Worm (Caenorhabditis elegans) whole organism, L4 larva: ENCODE data around the gene F13A7.14.
"Not testable (repeated sequence)": the region's sequence is repeated elsewhere in the genome, so short reads cannot be mapped to it uniquely, and the experiment has no call there.

ENCODE experiments used
- D1046.2 ChIP-seq: fragments of 200-800 bp; sonication (Bioruptor generic); IDR thresholded peaks from 2 replicates; pipeline ENCODE4 v1.3.6; 2022; ENCODE audit warnings: missing genetic modification characterization, missing compliant biosample characterization
- lin-13 ChIP-seq: fragments of 150-350 bp; optimal IDR thresholded peaks from 2 replicates; lab custom pipeline; 2014; ENCODE audit warnings: missing biosample characterization, missing genetic modification reagents, missing genetic modification characterization
- mdl-1 ChIP-seq, 2 experiments: fragments of 150-350 bp in 1 of 2; sonication (generic microtip) in 1 of 2; optimal IDR thresholded peaks; 2 replicates each; lab custom pipeline; 2014 to 2017; ENCODE audit warnings: missing biosample characterization in 2 of 2, missing genetic modification characterization in 2 of 2
- nhr-11 ChIP-seq: fragments of 150-350 bp; optimal IDR thresholded peaks from 2 replicates; lab custom pipeline; 2014; ENCODE audit warnings: missing biosample characterization, missing genetic modification characterization
- nhr-25 ChIP-seq: sonication (generic microtip); optimal IDR thresholded peaks from 2 replicates; lab custom pipeline; 2017; ENCODE audit warnings: missing genetic modification characterization, mild to moderate bottlenecking, missing compliant biosample characterization, antibody characterized with exemption, moderate library complexity, borderline replicate concordance; ENCODE audit not compliant: insufficient read depth
- tag-97 ChIP-seq: fragments of 200-800 bp; sonication (Bioruptor generic); IDR thresholded peaks from 2 replicates; pipeline ENCODE4 v1.3.6; 2022; ENCODE audit warnings: missing genetic modification characterization, missing compliant biosample characterization
- unc-39 ChIP-seq: sonication (generic microtip); optimal IDR thresholded peaks from 2 replicates; lab custom pipeline; 2017; ENCODE audit warnings: missing biosample characterization, missing genetic modification characterization
- unc-62 ChIP-seq, 3 experiments: fragments of 150-350 bp in 1 of 3; sonication (generic microtip); optimal IDR thresholded peaks in 2 of 3; peaks in 1 of 3; 1 replicate in 1 of 3; 2 replicates in 2 of 3; lab custom pipeline; 2014 to 2017; ENCODE audit warnings: missing biosample characterization in 3 of 3, missing genetic modification characterization in 3 of 3, missing genetic modification reagents in 3 of 3, missing genotype in 1 of 3

ce11 chrV:16383729-16384128, 18.0 kb upstream of the F13A7.14 start, which contains the start of gene F13A7.7:
- TF ChIP-seq lin-13; unc-62 (GFP tag; optimal IDR thresholded peaks at IDR 0.05 in 1 of 2; lab: Kevin White, UChicago); unc-62 (tag; optimal IDR thresholded peaks at IDR 0.05; lab: Kevin White, UChicago); unc-39 (tag; lab: Kevin White, UChicago); nhr-25 (tag; lab: Kevin White, UChicago); nhr-11 (tag; lab: Kevin White, UChicago); tag-97 (GFP tag; lab: Robert Waterston, UW); D1046.2 (GFP tag; lab: Robert Waterston, UW); mdl-1 (tag; optimal IDR thresholded peaks at IDR 0.05; lab: Kevin White, UChicago): not testable (repeated sequence)
